Fruit fly (Drosophila melanogaster): ENCODE measurements around the gene laf.

DNA sequence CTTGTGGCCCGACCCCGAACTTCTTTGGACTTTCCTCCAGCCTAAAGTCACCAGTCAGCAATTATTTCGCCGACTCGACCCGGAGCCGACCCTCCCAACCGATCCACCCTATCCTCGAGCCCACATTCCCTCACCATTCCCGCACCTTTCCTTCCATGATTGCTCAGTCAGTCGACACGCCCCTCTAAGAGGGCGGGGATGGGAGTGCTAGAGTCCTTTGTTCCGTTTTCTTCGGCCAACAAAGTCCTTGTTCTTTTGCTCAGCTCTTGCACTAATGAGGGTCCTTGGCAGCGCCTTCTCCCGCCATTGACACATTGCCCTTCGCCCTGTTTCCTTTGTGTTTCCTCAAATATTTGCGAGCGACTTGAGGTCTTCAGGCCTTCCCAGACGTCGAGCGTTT, 33.0 kb downstream of the laf start:
- TF ChIP-seq otp (GFP tag; IDR thresholded peaks at IDR 0.05): no peak
- TF ChIP-seq ems (GFP tag; optimal IDR thresholded peaks at IDR 0.05): no peak
- TF ChIP-seq fru (optimal IDR thresholded peaks at IDR 0.05): no peak
- TF ChIP-seq pum (GFP tag; optimal IDR thresholded peaks at IDR 0.05): no peak
- no peak for TF ChIP-seq CTCF (GFP tag; optimal IDR thresholded peaks at IDR 0.05)
- TF ChIP-seq CG30403 (GFP tag; optimal IDR thresholded peaks at IDR 0.05): no peak
- TF ChIP-seq Blimp-1 (GFP tag; optimal IDR thresholded peaks at IDR 0.05): no peak
- TF ChIP-seq Sox100B (GFP tag; optimal IDR thresholded peaks at IDR 0.05): no peak
- TF ChIP-seq ERR (GFP tag; optimal IDR thresholded peaks at IDR 0.05): no peak

All from whole organism, embryonic.